Worm (Caenorhabditis elegans): ENCODE measurements around the gene natc-1.

DNA sequence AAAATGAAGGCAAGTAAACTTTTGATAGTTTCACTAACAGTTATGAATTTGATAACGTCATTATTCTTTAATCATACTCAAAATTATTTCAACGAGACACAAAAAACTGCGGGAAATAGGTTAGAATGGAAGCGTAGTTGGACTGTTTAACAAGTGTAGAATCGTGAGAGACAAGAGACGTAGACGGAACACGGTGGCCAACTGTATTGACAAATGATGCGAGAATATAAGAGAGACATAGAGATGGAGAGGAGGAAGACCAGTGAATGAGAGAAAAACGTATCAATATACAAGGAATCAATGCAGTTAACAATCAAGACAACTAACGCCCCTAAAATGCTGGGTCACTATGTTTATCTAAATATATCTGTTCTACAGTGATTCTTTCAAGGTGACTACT lies 16.5 kb upstream of the natc-1 start:
- TF ChIP-seq lag-1 (GFP tag; IDR thresholded peaks at IDR 0.05) (no peak), hlh-12 (tag; optimal IDR thresholded peaks at IDR 0.05) (no peak), ceh-100 (GFP tag; IDR thresholded peaks at IDR 0.05) (no peak), snpc-4 (GFP tag; optimal IDR thresholded peaks at IDR 0.05) (no peak), snpc-4 (tag; optimal IDR thresholded peaks at IDR 0.05) (no peak), let-526 (GFP tag; IDR thresholded peaks at IDR 0.05) (no peak), mcd-1 (GFP tag; IDR thresholded peaks at IDR 0.05) (no peak), lin-26 (GFP tag; IDR thresholded peaks at IDR 0.05) (no peak), F37B4.10 (GFP tag; IDR thresholded peaks at IDR 0.05) (no peak), die-1 (tag; optimal IDR thresholded peaks at IDR 0.05) (no peak)

Measured in whole organism, young adult.